Worm (Caenorhabditis elegans) whole organism, early embryonic: ENCODE results near the gene clec-124.
"Not testable (repeated sequence)": the region's sequence is repeated elsewhere in the genome, so short reads cannot be mapped to it uniquely, and the experiment has no call there.

ENCODE experiments used
- B0310.2 ChIP-seq: sonication (generic microtip); optimal IDR thresholded peaks from 2 replicates; lab custom pipeline; 2016; ENCODE audit warnings: mild to moderate bottlenecking, missing genetic modification characterization, missing compliant biosample characterization
- F13C5.2 ChIP-seq: sonication (generic microtip); optimal IDR thresholded peaks from 2 replicates; lab custom pipeline; 2017; ENCODE audit warnings: mild to moderate bottlenecking, missing genetic modification characterization, inconsistent platforms, missing compliant biosample characterization
- aly-1 ChIP-seq: sonication (generic microtip); optimal IDR thresholded peaks from 2 replicates; lab custom pipeline; 2016; ENCODE audit warnings: missing genetic modification characterization, missing compliant biosample characterization
- ama-1 ChIP-seq: fragments of 150-350 bp; optimal IDR thresholded peaks from 2 replicates; lab custom pipeline; 2014
- ceh-13 ChIP-seq: fragments of 200-800 bp; sonication (Bioruptor generic); optimal IDR thresholded peaks from 2 replicates; lab custom pipeline; 2018; ENCODE audit warnings: mild to moderate bottlenecking, missing genetic modification characterization, missing compliant biosample characterization
- ceh-36 ChIP-seq: sonication (generic microtip); optimal IDR thresholded peaks from 2 replicates; lab custom pipeline; 2016; ENCODE audit warnings: missing genetic modification characterization, inconsistent platforms, missing compliant biosample characterization
- ets-7 ChIP-seq: sonication (generic microtip); optimal IDR thresholded peaks from 2 replicates; lab custom pipeline; 2016; ENCODE audit warnings: missing genotype, missing genetic modification characterization, missing compliant biosample characterization
- flt-1 ChIP-seq: fragments of 200-800 bp; sonication (Bioruptor generic); IDR thresholded peaks from 2 replicates; pipeline ENCODE4 v1.3.6; 2022; ENCODE audit warnings: missing genetic modification characterization, missing compliant biosample characterization
- hmbx-1 ChIP-seq: sonication (generic microtip); optimal IDR thresholded peaks from 2 replicates; lab custom pipeline; 2016; ENCODE audit warnings: mild to moderate bottlenecking, missing genetic modification characterization, missing compliant biosample characterization
- hmg-4 ChIP-seq: fragments of 200-800 bp; sonication (Bioruptor generic); optimal IDR thresholded peaks from 2 replicates; lab custom pipeline; 2018; ENCODE audit warnings: mild to moderate bottlenecking, missing genetic modification characterization, missing compliant biosample characterization
- hnd-1 ChIP-seq: sonication (generic microtip); optimal IDR thresholded peaks from 2 replicates; lab custom pipeline; 2016; ENCODE audit warnings: missing genetic modification characterization, missing compliant biosample characterization
- pes-1 ChIP-seq: fragments of 200-800 bp; sonication (Bioruptor generic); IDR thresholded peaks from 2 replicates; pipeline ENCODE4 v1.3.6; 2022; ENCODE audit warnings: missing genetic modification reagents, missing genetic modification characterization, missing compliant biosample characterization
- scrt-1 ChIP-seq: fragments of 200-800 bp; sonication (Bioruptor generic); IDR thresholded peaks from 2 replicates; pipeline ENCODE4 v1.3.6; 2022; ENCODE audit warnings: missing genetic modification characterization, missing compliant biosample characterization
- sea-1 ChIP-seq: fragments of 200-800 bp; sonication (Bioruptor generic); conservative IDR thresholded peaks from 2 replicates; pipeline ENCODE4 v1.3.6; 2022; ENCODE audit warnings: missing genetic modification characterization, missing compliant biosample characterization
- tbx-11 ChIP-seq: fragments of 200-800 bp; sonication (Bioruptor generic); IDR thresholded peaks from 2 replicates; pipeline ENCODE4 v1.3.6; 2022; ENCODE audit warnings: missing genetic modification characterization, missing compliant biosample characterization
- tbx-37 ChIP-seq: fragments of 200-800 bp; sonication (Bioruptor generic); conservative IDR thresholded peaks from 2 replicates; pipeline ENCODE4 v1.3.6; 2022; ENCODE audit warnings: missing genetic modification reagents, missing genetic modification characterization, missing compliant biosample characterization
- tra-4 ChIP-seq: sonication (generic microtip); optimal IDR thresholded peaks from 2 replicates; lab custom pipeline; 2017; ENCODE audit warnings: missing genetic modification characterization, missing compliant biosample characterization

Gene clec-124

ce11 chrII:3282353-3282752, 32.8 kb downstream of the clec-124 start, which contains the start of gene nep-13:
nep-13 (plus strand) TSS chrII:3282653.
- TF ChIP-seq F13C5.2 (tag; lab: Kevin White, UChicago) (no peak), flt-1 (GFP tag; lab: Robert Waterston, UW) (no peak), ets-7 (tag; lab: Kevin White, UChicago) (no peak), tbx-11 (GFP tag; lab: Robert Waterston, UW) (no peak), hmg-4 (no peak), tbx-37 (GFP tag; lab: Robert Waterston, UW) (no peak)

DNA sequence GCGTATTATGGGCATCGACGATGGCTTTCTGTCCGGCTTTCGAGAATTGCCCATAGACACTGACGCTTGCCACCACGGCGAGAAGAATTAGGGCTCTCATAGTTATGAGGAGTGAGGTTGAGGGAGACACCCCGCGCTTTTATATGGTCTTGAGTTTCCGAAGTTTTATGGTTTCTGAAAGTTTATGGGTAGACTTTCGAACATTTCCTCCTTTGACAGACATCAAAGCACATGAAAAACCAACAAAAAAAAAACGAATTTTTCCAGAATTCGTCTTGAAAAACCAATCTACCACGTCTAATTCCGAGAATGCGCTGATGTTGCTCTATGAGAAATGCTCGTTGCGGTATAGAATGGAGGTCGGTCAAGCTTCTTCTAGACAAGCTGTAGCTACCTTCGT, 35.1 kb downstream of the clec-124 start, which contains the start of gene scl-15:
TSS of gene scl-15 (minus strand) at position 101 of the 400 bp plus-strand sequence.
- no peak for TF ChIP-seq pes-1 (GFP tag; lab: Robert Waterston, UW)
- TF ChIP-seq hmbx-1, result no peak
- no peak for TF ChIP-seq ceh-36
- no peak for TF ChIP-seq hmg-4
- no peak for TF ChIP-seq aly-1 (tag; lab: Kevin White, UChicago)
- TF ChIP-seq F13C5.2 (tag; lab: Kevin White, UChicago), result no peak
- no peak for TF ChIP-seq ceh-13 (GFP tag; lab: Kevin White, UChicago)
- TF ChIP-seq tbx-11 (GFP tag; lab: Robert Waterston, UW), result no peak
- no peak for TF ChIP-seq hnd-1 (tag; lab: Kevin White, UChicago)
- no peak for TF ChIP-seq ets-7 (tag; lab: Kevin White, UChicago)
- no peak for TF ChIP-seq ama-1 (lab: Kevin White, UChicago)
- no peak for TF ChIP-seq B0310.2 (tag; lab: Kevin White, UChicago)
- TF ChIP-seq tra-4 (tag; lab: Kevin White, UChicago), result no peak
- TF ChIP-seq sea-1, result no peak

ce11 chrII:3287073-3287472, 37.6 kb downstream of the clec-124 start, which contains the start of gene sri-63:
sri-63 (plus strand) TSS chrII:3287373.
- TF ChIP-seq F13C5.2 (tag; lab: Kevin White, UChicago), result no peak
- no peak for TF ChIP-seq aly-1 (tag; lab: Kevin White, UChicago)
- TF ChIP-seq B0310.2 (tag; lab: Kevin White, UChicago), result no peak
- TF ChIP-seq flt-1 (GFP tag; lab: Robert Waterston, UW), result no peak
- TF ChIP-seq ets-7 (tag; lab: Kevin White, UChicago), result no peak
- TF ChIP-seq scrt-1 (GFP tag; lab: Robert Waterston, UW), result no peak
- no peak for TF ChIP-seq tbx-37 (GFP tag; lab: Robert Waterston, UW)
- no peak for TF ChIP-seq hmbx-1
- TF ChIP-seq pes-1 (GFP tag; lab: Robert Waterston, UW), result no peak
- no peak for TF ChIP-seq ceh-36
- TF ChIP-seq tbx-11 (GFP tag; lab: Robert Waterston, UW), result no peak
- no peak for TF ChIP-seq sea-1
- no peak for TF ChIP-seq tra-4 (tag; lab: Kevin White, UChicago)
- no peak for TF ChIP-seq hnd-1 (tag; lab: Kevin White, UChicago)
- TF ChIP-seq ceh-13 (GFP tag; lab: Kevin White, UChicago), result no peak

DNA sequence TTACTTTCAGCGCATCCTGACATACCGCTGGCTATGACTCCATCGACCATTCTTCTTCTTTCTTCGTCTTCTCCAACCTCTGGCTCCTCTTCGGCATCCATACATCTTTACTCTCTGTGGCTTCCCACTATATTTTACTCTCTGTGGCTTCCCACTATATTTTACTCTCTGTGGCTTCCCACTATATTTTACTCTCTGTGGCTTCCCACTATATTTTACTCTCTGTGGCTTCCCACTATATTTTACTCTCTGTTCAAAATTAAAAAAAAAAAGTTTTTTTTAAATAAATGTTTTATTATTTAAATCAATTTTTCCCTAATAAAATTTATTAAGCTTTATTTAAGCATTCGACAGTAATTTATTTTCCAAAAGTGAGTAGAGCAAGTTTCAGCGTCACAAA, 41.0 kb downstream of the clec-124 start, which contains the start of gene F39E9.14:
TSS of gene F39E9.14 (minus strand) at position 101 of the 400 bp plus-strand sequence.
- not testable (repeated sequence) for TF ChIP-seq ceh-36; tbx-11 (GFP tag; lab: Robert Waterston, UW); scrt-1 (GFP tag; lab: Robert Waterston, UW)

DNA sequence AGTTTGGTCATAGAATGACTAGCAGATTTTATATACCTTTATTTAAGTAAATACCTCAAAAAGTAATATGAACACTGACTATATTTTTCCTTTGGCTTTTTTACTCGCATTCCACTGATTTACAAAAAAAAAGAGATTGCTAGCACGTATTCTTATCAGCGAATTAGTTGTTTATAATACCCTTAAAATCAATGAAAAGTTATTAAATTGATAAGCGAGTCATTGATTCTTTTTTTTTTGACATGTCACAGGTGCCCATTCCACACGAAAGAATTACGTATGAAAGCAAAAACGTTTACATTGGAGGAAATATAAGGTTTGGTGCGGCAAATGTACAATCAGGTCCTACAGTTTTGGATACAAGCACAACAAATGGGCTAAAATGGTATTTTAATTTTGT, 45.7 kb downstream of the clec-124 start, which contains the start of gene btb-17:
TSS of gene btb-17 (plus strand) at position 213 of the 400 bp plus-strand sequence.
- TF ChIP-seq hnd-1 (tag; lab: Kevin White, UChicago) (no peak), hmg-4 (no peak), B0310.2 (tag; lab: Kevin White, UChicago) (no peak)

DNA sequence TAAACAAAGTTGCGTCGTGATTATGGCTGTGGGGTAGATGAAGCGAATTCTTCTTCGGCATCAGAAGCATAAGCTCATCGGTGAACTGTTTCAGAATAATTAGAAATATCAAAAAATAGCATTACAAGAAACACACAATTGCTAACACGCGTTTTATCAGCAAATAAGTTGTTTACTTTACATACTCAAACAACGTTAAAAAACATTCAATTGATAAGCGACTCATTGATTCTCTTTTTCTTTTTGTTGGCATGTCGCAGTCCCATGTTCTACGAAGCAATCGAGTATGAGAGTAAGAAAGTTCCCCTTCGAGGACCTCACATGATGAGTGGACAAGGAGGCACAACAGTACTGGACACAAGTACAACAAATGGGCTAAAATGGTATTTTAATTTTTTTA, 47.1 kb downstream of the clec-124 start, which contains the start of gene btb-16:
TSS of gene btb-16 (plus strand) at position 240 of the 400 bp plus-strand sequence.
- TF ChIP-seq scrt-1 (GFP tag; lab: Robert Waterston, UW), result no peak
- no peak for TF ChIP-seq pes-1 (GFP tag; lab: Robert Waterston, UW)
- TF ChIP-seq hnd-1 (tag; lab: Kevin White, UChicago), result no peak
- TF ChIP-seq ceh-13 (GFP tag; lab: Kevin White, UChicago), result no peak
- TF ChIP-seq tra-4 (tag; lab: Kevin White, UChicago), result no peak
- no peak for TF ChIP-seq F13C5.2 (tag; lab: Kevin White, UChicago)
- TF ChIP-seq B0310.2 (tag; lab: Kevin White, UChicago), result no peak

ce11 chrII:3297914-3298313, 48.4 kb downstream of the clec-124 start, which contains the start of gene btb-18:
btb-18 (plus strand) TSS chrII:3298214.
- TF ChIP-seq ceh-13 (GFP tag; lab: Kevin White, UChicago), result no peak
- TF ChIP-seq F13C5.2 (tag; lab: Kevin White, UChicago), result no peak
- TF ChIP-seq sea-1, result no peak
- TF ChIP-seq tbx-37 (GFP tag; lab: Robert Waterston, UW), result no peak
- no peak for TF ChIP-seq ets-7 (tag; lab: Kevin White, UChicago)
- no peak for TF ChIP-seq hmbx-1
- no peak for TF ChIP-seq flt-1 (GFP tag; lab: Robert Waterston, UW)
- TF ChIP-seq scrt-1 (GFP tag; lab: Robert Waterston, UW), result no peak
- no peak for TF ChIP-seq aly-1 (tag; lab: Kevin White, UChicago)
- TF ChIP-seq hmg-4, result no peak
- TF ChIP-seq ceh-36, result no peak
- TF ChIP-seq hnd-1 (tag; lab: Kevin White, UChicago), result no peak
- no peak for TF ChIP-seq tbx-11 (GFP tag; lab: Robert Waterston, UW)
- no peak for TF ChIP-seq B0310.2 (tag; lab: Kevin White, UChicago)
- TF ChIP-seq ama-1 (lab: Kevin White, UChicago), result no peak
- TF ChIP-seq pes-1 (GFP tag; lab: Robert Waterston, UW), result no peak
- TF ChIP-seq tra-4 (tag; lab: Kevin White, UChicago), result no peak

ce11 chrII:3299457-3299856, 50.0 kb downstream of the clec-124 start, which contains the start of gene btb-22:
btb-22 (plus strand) TSS chrII:3299757.
- TF ChIP-seq pes-1 (GFP tag; lab: Robert Waterston, UW) (no peak), ets-7 (tag; lab: Kevin White, UChicago) (no peak), tbx-37 (GFP tag; lab: Robert Waterston, UW) (no peak), aly-1 (tag; lab: Kevin White, UChicago) (no peak), scrt-1 (GFP tag; lab: Robert Waterston, UW) (no peak), flt-1 (GFP tag; lab: Robert Waterston, UW) (no peak), ceh-13 (GFP tag; lab: Kevin White, UChicago) (no peak), sea-1 (no peak), ama-1 (lab: Kevin White, UChicago) (no peak), F13C5.2 (tag; lab: Kevin White, UChicago) (no peak), B0310.2 (tag; lab: Kevin White, UChicago) (no peak), ceh-36 (no peak), tra-4 (tag; lab: Kevin White, UChicago) (no peak), hmbx-1 (no peak), tbx-11 (GFP tag; lab: Robert Waterston, UW) (no peak), hnd-1 (tag; lab: Kevin White, UChicago) (no peak)
